Worm (Caenorhabditis elegans) whole organism, young adult: ENCODE results near the gene T01C3.3.

Source experiments
- B0261.1 ChIP-seq: sonication (generic microtip); optimal IDR thresholded peaks from 2 replicates; lab custom pipeline; 2016; ENCODE audit warnings: mild to moderate bottlenecking, missing genetic modification characterization, moderate library complexity, missing compliant biosample characterization
- D2030.7 ChIP-seq: fragments of 200-800 bp; sonication (Bioruptor generic); IDR thresholded peaks from 2 replicates; pipeline ENCODE4 v1.3.6; 2022; ENCODE audit warnings: missing genetic modification reagents, missing genetic modification characterization, missing compliant biosample characterization
- F39B2.1 ChIP-seq: fragments of 200-800 bp; sonication (Bioruptor generic); IDR thresholded peaks from 2 replicates; pipeline ENCODE4 v1.3.6; 2022; ENCODE audit warnings: missing genetic modification reagents, missing genetic modification characterization, missing compliant biosample characterization
- F55B11.4 ChIP-seq: sonication (generic microtip); optimal IDR thresholded peaks from 2 replicates; lab custom pipeline; 2016; ENCODE audit warnings: missing compliant biosample characterization, missing genetic modification characterization, borderline replicate concordance; ENCODE audit not compliant: insufficient read depth
- F57A8.1 ChIP-seq: fragments of 200-800 bp; sonication (Bioruptor generic); optimal IDR thresholded peaks from 2 replicates; lab custom pipeline; 2018; ENCODE audit warnings: mild to moderate bottlenecking, missing genetic modification characterization, moderate library complexity, missing compliant biosample characterization
- F57C9.4 ChIP-seq: sonication (generic microtip); optimal IDR thresholded peaks from 2 replicates; lab custom pipeline; 2017; ENCODE audit warnings: mild to moderate bottlenecking, missing genetic modification characterization, missing compliant biosample characterization
- T26A5.8 ChIP-seq: sonication (generic microtip); optimal IDR thresholded peaks from 2 replicates; lab custom pipeline; 2016; ENCODE audit warnings: missing genetic modification characterization, missing compliant biosample characterization
- Y53G8AR.9 ChIP-seq: fragments of 200-800 bp; sonication (Bioruptor generic); conservative IDR thresholded peaks from 2 replicates; pipeline ENCODE4 v1.3.6; 2022; ENCODE audit warnings: missing genetic modification reagents, missing genetic modification characterization, missing compliant biosample characterization
- Y67H2A.10 ChIP-seq: fragments of 200-800 bp; sonication (Bioruptor generic); conservative IDR thresholded peaks from 2 replicates; pipeline ENCODE4 v1.3.6; 2022; ENCODE audit warnings: missing genetic modification reagents, missing genetic modification characterization, missing compliant biosample characterization
- Y95B8A.8 ChIP-seq: fragments of 200-800 bp; sonication (Bioruptor generic); IDR thresholded peaks from 2 replicates; pipeline ENCODE4 v1.3.6; 2022; ENCODE audit warnings: missing genetic modification reagents, missing genetic modification characterization, missing compliant biosample characterization
- attf-5 ChIP-seq: fragments of 200-800 bp; sonication (Bioruptor generic); optimal IDR thresholded peaks from 2 replicates; lab custom pipeline; 2018; ENCODE audit warnings: mild to moderate bottlenecking, missing genetic modification characterization, missing compliant biosample characterization
- bed-2 ChIP-seq: fragments of 200-800 bp; sonication (Bioruptor generic); IDR thresholded peaks from 2 replicates; pipeline ENCODE4 v1.3.6; 2022; ENCODE audit warnings: missing genetic modification reagents, missing genetic modification characterization, missing compliant biosample characterization
- cebp-2 ChIP-seq: fragments of 200-800 bp; sonication (Bioruptor generic); IDR thresholded peaks from 2 replicates; pipeline ENCODE4 v1.3.6; 2022; ENCODE audit warnings: missing genetic modification characterization, missing compliant biosample characterization
- ceh-100 ChIP-seq: fragments of 200-800 bp; sonication (Bioruptor generic); IDR thresholded peaks from 2 replicates; pipeline ENCODE4 v1.3.6; 2022; ENCODE audit warnings: missing genetic modification reagents, missing genetic modification characterization, missing compliant biosample characterization
- ceh-27 ChIP-seq: fragments of 200-800 bp; sonication (Bioruptor generic); optimal IDR thresholded peaks from 2 replicates; lab custom pipeline; 2018; ENCODE audit warnings: mild to moderate bottlenecking, missing genetic modification characterization, moderate library complexity, missing compliant biosample characterization
- ceh-40 ChIP-seq: fragments of 200-800 bp; sonication (Bioruptor generic); IDR thresholded peaks from 2 replicates; pipeline ENCODE4 v1.3.6; 2022; ENCODE audit warnings: missing genetic modification characterization, missing compliant biosample characterization
- ceh-79 ChIP-seq: sonication (generic microtip); optimal IDR thresholded peaks from 2 replicates; lab custom pipeline; 2017; ENCODE audit warnings: mild to moderate bottlenecking, missing genetic modification characterization, missing compliant biosample characterization
- die-1 ChIP-seq: sonication (generic microtip); optimal IDR thresholded peaks from 2 replicates; lab custom pipeline; 2016; ENCODE audit warnings: missing genotype, mild to moderate bottlenecking, missing genetic modification characterization, missing compliant biosample characterization
- egl-18 ChIP-seq: fragments of 200-800 bp; sonication (Bioruptor generic); IDR thresholded peaks from 2 replicates; pipeline ENCODE4 v1.3.6; 2022; ENCODE audit warnings: missing genetic modification reagents, missing genetic modification characterization, missing compliant biosample characterization
- egl-44 ChIP-seq: fragments of 200-800 bp; sonication (Bioruptor generic); IDR thresholded peaks from 2 replicates; pipeline ENCODE4 v1.3.6; 2022; ENCODE audit warnings: missing genetic modification reagents, missing genetic modification characterization, missing compliant biosample characterization
- ekl-4 ChIP-seq: fragments of 200-800 bp; sonication (Bioruptor generic); IDR thresholded peaks from 2 replicates; pipeline ENCODE4 v1.3.6; 2022; ENCODE audit warnings: missing genetic modification reagents, missing genetic modification characterization, missing compliant biosample characterization
- fkh-3 ChIP-seq: sonication (generic microtip); optimal IDR thresholded peaks from 2 replicates; lab custom pipeline; 2016; ENCODE audit warnings: mild to moderate bottlenecking, missing genetic modification characterization, missing compliant biosample characterization
- gei-17 ChIP-seq: fragments of 200-800 bp; sonication (Bioruptor generic); optimal IDR thresholded peaks from 2 replicates; lab custom pipeline; 2018; ENCODE audit warnings: mild to moderate bottlenecking, missing genetic modification characterization, missing compliant biosample characterization
- him-1 ChIP-seq: sonication (generic microtip); optimal IDR thresholded peaks from 2 replicates; lab custom pipeline; 2016; ENCODE audit warnings: missing genotype, missing genetic modification reagents, missing genetic modification characterization, missing compliant biosample characterization
- hmg-20 ChIP-seq: fragments of 200-800 bp; sonication (Bioruptor generic); IDR thresholded peaks from 2 replicates; pipeline ENCODE4 v1.3.6; 2022; ENCODE audit warnings: missing genetic modification reagents, missing genetic modification characterization, missing compliant biosample characterization
- hrde-1 ChIP-seq: sonication (generic microtip); optimal IDR thresholded peaks from 2 replicates; lab custom pipeline; 2016; ENCODE audit warnings: missing genetic modification characterization, mild to moderate bottlenecking, missing compliant biosample characterization, moderate library complexity, missing genotype, missing genetic modification reagents, borderline replicate concordance
- hsf-1 ChIP-seq: fragments of 200-800 bp; sonication (Bioruptor generic); IDR thresholded peaks from 2 replicates; pipeline ENCODE4 v1.3.6; 2022; ENCODE audit warnings: missing genetic modification reagents, missing genetic modification characterization, missing compliant biosample characterization
- lag-1 ChIP-seq: fragments of 200-800 bp; sonication (Bioruptor generic); IDR thresholded peaks from 2 replicates; pipeline ENCODE4 v1.3.6; 2022; ENCODE audit warnings: missing genetic modification reagents, missing genetic modification characterization, missing compliant biosample characterization
- lin-40 ChIP-seq: sonication (generic microtip); optimal IDR thresholded peaks from 2 replicates; lab custom pipeline; 2016; ENCODE audit warnings: missing genetic modification characterization, mild to moderate bottlenecking, missing compliant biosample characterization, missing genotype, missing genetic modification reagents
- lsl-1 ChIP-seq: fragments of 200-800 bp; sonication (Bioruptor generic); optimal IDR thresholded peaks from 2 replicates; lab custom pipeline; 2018; ENCODE audit warnings: mild to moderate bottlenecking, missing genetic modification characterization, moderate library complexity, missing compliant biosample characterization
- madf-6 ChIP-seq: fragments of 200-800 bp; sonication (Bioruptor generic); IDR thresholded peaks from 2 replicates; pipeline ENCODE4 v1.3.6; 2022; ENCODE audit warnings: missing genetic modification reagents, missing genetic modification characterization, missing compliant biosample characterization
- madf-8 ChIP-seq: fragments of 200-800 bp; sonication (Bioruptor generic); conservative IDR thresholded peaks from 2 replicates; pipeline ENCODE4 v1.3.6; 2022; ENCODE audit warnings: missing genetic modification reagents, missing genetic modification characterization, missing compliant biosample characterization
- mcd-1 ChIP-seq: fragments of 200-800 bp; sonication (Bioruptor generic); IDR thresholded peaks from 2 replicates; pipeline ENCODE4 v1.3.6; 2022; ENCODE audit warnings: missing genetic modification reagents, missing genetic modification characterization, missing compliant biosample characterization
- mel-28 ChIP-seq: sonication (generic microtip); optimal IDR thresholded peaks from 2 replicates; lab custom pipeline; 2016; ENCODE audit warnings: borderline replicate concordance, mild to moderate bottlenecking, missing genetic modification characterization, missing compliant biosample characterization
- mxl-1 ChIP-seq: sonication (generic microtip); optimal IDR thresholded peaks from 2 replicates; lab custom pipeline; 2016; ENCODE audit warnings: missing genetic modification characterization, missing compliant biosample characterization
- nfya-2 ChIP-seq: fragments of 200-800 bp; sonication (Bioruptor generic); IDR thresholded peaks from 2 replicates; pipeline ENCODE4 v1.3.6; 2022; ENCODE audit warnings: missing genetic modification reagents, missing genetic modification characterization, missing compliant biosample characterization
- nfyb-1 ChIP-seq: fragments of 200-800 bp; sonication (Bioruptor generic); IDR thresholded peaks from 2 replicates; pipeline ENCODE4 v1.3.6; 2022; ENCODE audit warnings: missing genetic modification reagents, missing genetic modification characterization, missing compliant biosample characterization
- nhr-27 ChIP-seq: fragments of 200-800 bp; sonication (Bioruptor generic); optimal IDR thresholded peaks from 2 replicates; lab custom pipeline; 2018; ENCODE audit warnings: mild to moderate bottlenecking, missing genetic modification characterization, moderate library complexity, missing compliant biosample characterization
- sdz-38 ChIP-seq: sonication (generic microtip); optimal IDR thresholded peaks from 2 replicates; lab custom pipeline; 2016; ENCODE audit warnings: missing genotype, missing genetic modification characterization, missing compliant biosample characterization
- sea-2 ChIP-seq: fragments of 200-800 bp; sonication (Bioruptor generic); IDR thresholded peaks from 2 replicates; pipeline ENCODE4 v1.3.6; 2022; ENCODE audit warnings: missing genetic modification characterization, missing compliant biosample characterization
- snpc-4 ChIP-seq, 5 experiments: fragments of 150-350 bp in 1 of 5; sonication (generic microtip) in 4 of 5; optimal IDR thresholded peaks; 2 replicates each; lab custom pipeline; 2014 to 2018; ENCODE audit warnings: missing genetic modification characterization in 5 of 5, missing biosample characterization in 3 of 5, antibody characterized with exemption in 2 of 5, mild to moderate bottlenecking in 2 of 5, missing compliant biosample characterization in 2 of 5, missing genotype in 2 of 5, moderate library complexity in 2 of 5, missing genetic modification reagents in 1 of 5
- somi-1 ChIP-seq: fragments of 200-800 bp; sonication (Bioruptor generic); optimal IDR thresholded peaks from 2 replicates; lab custom pipeline; 2018; ENCODE audit warnings: mild to moderate bottlenecking, missing genetic modification characterization, missing compliant biosample characterization
- tbx-9 ChIP-seq: sonication (generic microtip); optimal IDR thresholded peaks from 2 replicates; lab custom pipeline; 2016; ENCODE audit warnings: borderline replicate concordance, missing genetic modification characterization, inconsistent platforms, missing compliant biosample characterization
- tlf-1 ChIP-seq: fragments of 200-800 bp; sonication (Bioruptor generic); optimal IDR thresholded peaks from 2 replicates; lab custom pipeline; 2018; ENCODE audit warnings: mild to moderate bottlenecking, missing genetic modification characterization, missing compliant biosample characterization
- xnd-1 ChIP-seq: sonication (generic microtip); optimal IDR thresholded peaks from 2 replicates; lab custom pipeline; 2016; ENCODE audit warnings: missing genotype, missing genetic modification reagents, missing genetic modification characterization, missing compliant biosample characterization
- ztf-18 ChIP-seq: sonication (generic microtip); optimal IDR thresholded peaks from 2 replicates; lab custom pipeline; 2016; ENCODE audit warnings: missing genotype, mild to moderate bottlenecking, missing genetic modification characterization, missing compliant biosample characterization
- ztf-3 ChIP-seq: fragments of 200-800 bp; sonication (Bioruptor generic); optimal IDR thresholded peaks from 2 replicates; lab custom pipeline; 2018; ENCODE audit warnings: mild to moderate bottlenecking, missing genetic modification characterization, missing compliant biosample characterization
- ztf-6 ChIP-seq: fragments of 200-800 bp; sonication (Bioruptor generic); IDR thresholded peaks from 2 replicates; pipeline ENCODE4 v1.3.6; 2022; ENCODE audit warnings: missing genetic modification reagents, missing genetic modification characterization, missing compliant biosample characterization

Gene T01C3.3

DNA sequence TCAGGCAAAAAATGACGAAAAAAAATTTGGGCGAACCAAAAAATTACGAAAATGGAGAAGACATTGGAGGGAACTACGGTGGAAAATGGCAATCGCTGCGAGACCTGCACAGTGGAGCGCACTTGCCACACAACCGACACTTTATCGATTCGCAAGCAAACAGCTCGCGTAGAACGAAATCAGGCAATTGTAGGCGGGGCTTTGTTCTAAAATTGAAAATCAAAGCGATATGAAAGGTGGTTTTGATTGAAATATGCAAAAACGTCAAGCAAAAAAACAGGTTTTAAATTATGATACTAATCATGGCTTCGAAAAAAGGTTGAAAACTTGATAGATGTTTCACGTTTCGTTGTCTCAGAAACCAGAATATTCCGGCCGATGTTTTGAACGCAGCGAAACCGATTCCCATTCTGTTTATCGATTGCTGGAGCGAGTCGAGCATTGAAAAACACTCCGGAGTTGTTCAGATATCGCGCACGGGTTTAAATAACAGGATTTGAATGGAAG, 9.8 kb upstream of the T01C3.3 start, which contains the start of the genes fib-1 and mut-15 (continued):
- TF ChIP-seq madf-6 (GFP tag; lab: Robert Waterston, UW) (peak; percentile 84), tbx-9 (tag; lab: Kevin White, UChicago) (no peak), tlf-1 (GFP tag; lab: Kevin White, UChicago) (peak; percentile 80), sdz-38 (tag; lab: Kevin White, UChicago) (no peak), ceh-27 (GFP tag; lab: Kevin White, UChicago) (peak; percentile 95), ceh-40 (no peak), cebp-2 (GFP tag; lab: Robert Waterston, UW) (no peak), gei-17 (GFP tag; lab: Kevin White, UChicago) (no peak), hrde-1 (tag; lab: Kevin White, UChicago) (no peak), snpc-4 (GFP tag; optimal IDR thresholded peaks at IDR 0.05; lab: Kevin White, UChicago) (peak; percentile 69), snpc-4 (tag; optimal IDR thresholded peaks at IDR 0.05; lab: Kevin White, UChicago) (peak; percentile 66 to 83 (median 75)), F39B2.1 (no peak), hmg-20 (GFP tag; lab: Robert Waterston, UW) (no peak), mel-28 (tag; lab: Kevin White, UChicago) (no peak), ztf-6 (GFP tag; lab: Robert Waterston, UW) (no peak), nhr-27 (tag; lab: Kevin White, UChicago) (no peak), lag-1 (no peak), sea-2 (GFP tag; lab: Robert Waterston, UW) (0 out of 2 replicates have a peak, but pooled peaks have one; percentile 27), ceh-79 (tag; lab: Kevin White, UChicago) (no peak), egl-18 (GFP tag; lab: Robert Waterston, UW) (no peak), F57A8.1 (GFP tag; lab: Kevin White, UChicago) (no peak), F57C9.4 (tag; lab: Kevin White, UChicago) (no peak), him-1 (tag; lab: Kevin White, UChicago) (peak; percentile 18), mxl-1 (tag; lab: Kevin White, UChicago) (no peak), Y53G8AR.9 (GFP tag; lab: Robert Waterston, UW) (peak; percentile 82), T26A5.8 (tag; lab: Kevin White, UChicago) (no peak), B0261.1 (tag; lab: Kevin White, UChicago) (peak; percentile 28), bed-2 (peak; percentile 66; the same call in 1 of the 2 replicates), attf-5 (peak; percentile 95), egl-44 (GFP tag; lab: Robert Waterston, UW) (0 out of 2 replicates have a peak, but pooled peaks have one; percentile 45), Y95B8A.8 (GFP tag; lab: Robert Waterston, UW) (peak; percentile 71; the same call in 1 of the 2 replicates), fkh-3 (no peak), die-1 (tag; lab: Kevin White, UChicago) (no peak), mcd-1 (GFP tag; lab: Robert Waterston, UW) (peak; percentile 99), xnd-1 (peak; percentile 47), madf-8 (peak; percentile 71), D2030.7 (peak; percentile 93), ceh-100 (GFP tag; lab: Robert Waterston, UW) (peak; percentile 98), nfyb-1 (GFP tag; lab: Robert Waterston, UW) (peak; percentile 87), nfya-2 (no peak), ztf-18 (tag; lab: Kevin White, UChicago) (peak; percentile 50), lin-40 (tag; lab: Kevin White, UChicago) (peak; percentile 86), hsf-1 (GFP tag; lab: Robert Waterston, UW) (peak; percentile 71), lsl-1 (peak; percentile 86), somi-1 (GFP tag; lab: Kevin White, UChicago) (peak; percentile 41), F55B11.4 (no peak), ekl-4 (GFP tag; lab: Robert Waterston, UW) (peak; percentile 84), Y67H2A.10 (GFP tag; lab: Robert Waterston, UW) (peak; percentile 76; the same call in 1 of the 2 replicates), ztf-3 (GFP tag; lab: Kevin White, UChicago) (no peak)
